Worm (Caenorhabditis elegans) whole organism, late embryonic: ENCODE data around the gene mrck-1.

Experiments
- C38D4.7 ChIP-seq: fragments of 200-800 bp; sonication (Bioruptor generic); optimal IDR thresholded peaks from 2 replicates; lab custom pipeline; 2018; ENCODE audit warnings: mild to moderate bottlenecking, missing genetic modification characterization, moderate library complexity, missing compliant biosample characterization
- K02D7.2 ChIP-seq: sonication (generic microtip); optimal IDR thresholded peaks from 2 replicates; lab custom pipeline; 2017; ENCODE audit warnings: mild to moderate bottlenecking, missing genetic modification characterization, missing compliant biosample characterization
- K09A11.1 ChIP-seq: sonication (generic microtip); optimal IDR thresholded peaks from 2 replicates; lab custom pipeline; 2017; ENCODE audit warnings: antibody characterized with exemption, mild to moderate bottlenecking, missing genetic modification characterization, missing compliant biosample characterization; ENCODE audit not compliant: insufficient read depth
- ceh-14 ChIP-seq: sonication (generic microtip); optimal IDR thresholded peaks from 2 replicates; lab custom pipeline; 2016; ENCODE audit warnings: missing genotype, missing genetic modification characterization, missing compliant biosample characterization
- ceh-2 ChIP-seq: sonication (generic microtip); optimal IDR thresholded peaks from 2 replicates; lab custom pipeline; 2016; ENCODE audit warnings: missing genotype, missing genetic modification characterization, missing compliant biosample characterization
- ceh-22 ChIP-seq: sonication (generic microtip); optimal IDR thresholded peaks from 2 replicates; lab custom pipeline; 2017; ENCODE audit warnings: missing biosample characterization, missing genetic modification characterization
- ceh-24 ChIP-seq: sonication (generic microtip); optimal IDR thresholded peaks from 2 replicates; lab custom pipeline; 2016; ENCODE audit warnings: mild to moderate bottlenecking, missing genetic modification characterization, missing compliant biosample characterization
- ceh-31 ChIP-seq: sonication (generic microtip); optimal IDR thresholded peaks from 2 replicates; lab custom pipeline; 2016; ENCODE audit warnings: missing genetic modification characterization, missing compliant biosample characterization
- dmd-4 ChIP-seq: sonication (generic microtip); optimal IDR thresholded peaks from 2 replicates; lab custom pipeline; 2016; ENCODE audit warnings: borderline replicate concordance, missing genetic modification characterization, missing compliant biosample characterization
- dve-1 ChIP-seq: sonication (generic microtip); optimal IDR thresholded peaks from 2 replicates; lab custom pipeline; 2017; ENCODE audit warnings: antibody characterized with exemption, mild to moderate bottlenecking, missing genetic modification characterization, missing compliant biosample characterization
- elt-2 ChIP-seq: sonication (generic microtip); optimal IDR thresholded peaks from 2 replicates; lab custom pipeline; 2016; ENCODE audit warnings: missing genetic modification reagents, missing genetic modification characterization, missing compliant biosample characterization
- elt-4 ChIP-seq: sonication (generic microtip); optimal IDR thresholded peaks from 2 replicates; lab custom pipeline; 2016; ENCODE audit warnings: missing genetic modification characterization, missing compliant biosample characterization
- ets-4 ChIP-seq: sonication (generic microtip); optimal IDR thresholded peaks from 2 replicates; lab custom pipeline; 2016; ENCODE audit warnings: missing genetic modification characterization, missing compliant biosample characterization
- eyg-1 ChIP-seq: sonication (generic microtip); optimal IDR thresholded peaks from 2 replicates; lab custom pipeline; 2016; ENCODE audit warnings: missing genotype, missing genetic modification characterization, missing compliant biosample characterization
- fkh-10 ChIP-seq: fragments of 150-350 bp; optimal IDR thresholded peaks from 2 replicates; lab custom pipeline; 2014; ENCODE audit warnings: missing biosample characterization, missing genetic modification reagents, missing genetic modification characterization
- hlh-13 ChIP-seq: fragments of 200-800 bp; sonication (Bioruptor generic); optimal IDR thresholded peaks from 2 replicates; lab custom pipeline; 2018; ENCODE audit warnings: mild to moderate bottlenecking, missing genetic modification characterization, missing compliant biosample characterization
- hlh-6 ChIP-seq: sonication (generic microtip); optimal IDR thresholded peaks from 2 replicates; lab custom pipeline; 2016; ENCODE audit warnings: missing genotype, missing genetic modification characterization, missing compliant biosample characterization
- hlh-8 ChIP-seq: sonication (generic microtip); optimal IDR thresholded peaks from 2 replicates; lab custom pipeline; 2016; ENCODE audit warnings: missing genotype, missing genetic modification characterization, missing compliant biosample characterization
- lim-6 ChIP-seq: sonication (generic microtip); optimal IDR thresholded peaks from 2 replicates; lab custom pipeline; 2016; ENCODE audit warnings: missing genetic modification characterization, missing compliant biosample characterization
- lin-11 ChIP-seq: fragments of 200-800 bp; sonication (Bioruptor generic); optimal IDR thresholded peaks from 2 replicates; lab custom pipeline; 2018; ENCODE audit warnings: mild to moderate bottlenecking, missing genetic modification characterization, missing compliant biosample characterization
- madf-2 ChIP-seq: sonication (generic microtip); optimal IDR thresholded peaks from 2 replicates; lab custom pipeline; 2017; ENCODE audit warnings: missing genetic modification characterization, missing compliant biosample characterization
- mec-3 ChIP-seq: sonication (generic microtip); optimal IDR thresholded peaks from 2 replicates; lab custom pipeline; 2016; ENCODE audit warnings: borderline replicate concordance, missing genetic modification characterization, missing compliant biosample characterization
- nfya-1 ChIP-seq: sonication (generic microtip); optimal IDR thresholded peaks from 2 replicates; lab custom pipeline; 2017; ENCODE audit warnings: missing genetic modification characterization, mild to moderate bottlenecking, missing compliant biosample characterization, antibody characterized with exemption, moderate library complexity
- nhr-11 ChIP-seq: fragments of 150-350 bp; optimal IDR thresholded peaks from 2 replicates; lab custom pipeline; 2014; ENCODE audit warnings: missing biosample characterization, missing genetic modification characterization
- nhr-232 ChIP-seq: sonication (generic microtip); optimal IDR thresholded peaks from 2 replicates; lab custom pipeline; 2016; ENCODE audit warnings: missing genetic modification characterization, missing compliant biosample characterization
- npax-4 ChIP-seq: sonication (generic microtip); optimal IDR thresholded peaks from 2 replicates; lab custom pipeline; 2016; ENCODE audit warnings: missing genetic modification characterization, missing compliant biosample characterization
- odd-2 ChIP-seq: sonication (generic microtip); optimal IDR thresholded peaks from 2 replicates; lab custom pipeline; 2017; ENCODE audit warnings: antibody characterized with exemption, mild to moderate bottlenecking, missing genetic modification characterization, missing compliant biosample characterization
- pha-2 ChIP-seq: sonication (generic microtip); optimal IDR thresholded peaks from 2 replicates; lab custom pipeline; 2017; ENCODE audit warnings: mild to moderate bottlenecking, missing genetic modification characterization, missing compliant biosample characterization
- pqm-1 ChIP-seq: sonication (generic microtip); optimal IDR thresholded peaks from 2 replicates; lab custom pipeline; 2016; ENCODE audit warnings: missing genetic modification characterization, missing compliant biosample characterization
- pros-1 ChIP-seq: fragments of 150-350 bp; optimal IDR thresholded peaks from 2 replicates; lab custom pipeline; 2014; ENCODE audit warnings: missing biosample characterization, missing genetic modification reagents, missing genetic modification characterization
- sox-2 ChIP-seq: fragments of 200-800 bp; sonication (Bioruptor generic); IDR thresholded peaks from 2 replicates; pipeline ENCODE4 v1.3.6; 2022; ENCODE audit warnings: missing genetic modification reagents, missing genetic modification characterization, missing compliant biosample characterization
- syd-9 ChIP-seq: sonication (generic microtip); optimal IDR thresholded peaks from 2 replicates; lab custom pipeline; 2016; ENCODE audit warnings: mild to moderate bottlenecking, missing genetic modification characterization, moderate library complexity, missing compliant biosample characterization
- tbx-2 ChIP-seq: sonication (generic microtip); optimal IDR thresholded peaks from 2 replicates; lab custom pipeline; 2016; ENCODE audit warnings: missing genetic modification characterization, missing compliant biosample characterization
- tbx-7 ChIP-seq: sonication (generic microtip); optimal IDR thresholded peaks from 2 replicates; lab custom pipeline; 2016; ENCODE audit warnings: missing genotype, missing genetic modification characterization, missing compliant biosample characterization
- ttx-3 ChIP-seq: sonication (generic microtip); optimal IDR thresholded peaks from 2 replicates; lab custom pipeline; 2016; ENCODE audit warnings: missing genetic modification reagents, missing genetic modification characterization, missing compliant biosample characterization
- unc-55 ChIP-seq: sonication (generic microtip); optimal IDR thresholded peaks from 2 replicates; lab custom pipeline; 2017; ENCODE audit warnings: missing biosample characterization, missing genetic modification reagents, missing genetic modification characterization
- zip-5 ChIP-seq: sonication (generic microtip); optimal IDR thresholded peaks from 2 replicates; lab custom pipeline; 2016; ENCODE audit warnings: missing genetic modification characterization, missing compliant biosample characterization
- ztf-16 ChIP-seq: sonication (generic microtip); optimal IDR thresholded peaks from 2 replicates; lab custom pipeline; 2017; ENCODE audit warnings: missing genetic modification characterization, missing compliant biosample characterization

Gene mrck-1

ce11 chrV:6278117-6279081 is 11.3 kb upstream of the mrck-1 start, which contains the start of gene fil-2:
Gene fil-2 (plus strand): TSS chrV:6279031.
- TF ChIP-seq ceh-2 (tag; lab: Kevin White, UChicago) (no peak), lin-11 (tag; lab: Kevin White, UChicago) (no peak), lim-6 (no peak), hlh-13 (GFP tag; lab: Kevin White, UChicago) (no peak), dve-1 (no peak), nfya-1 (no peak), dmd-4 (tag; lab: Kevin White, UChicago) (no peak), ztf-16 (tag; lab: Kevin White, UChicago) (no peak), tbx-7 (no peak), elt-4 (tag; lab: Kevin White, UChicago) (no peak), mec-3 (no peak), nhr-11 (tag; lab: Kevin White, UChicago) (no peak), npax-4 (tag; lab: Kevin White, UChicago) (no peak), zip-5 (tag; lab: Kevin White, UChicago) (no peak), syd-9 (tag; lab: Kevin White, UChicago) (no peak), C38D4.7 (GFP tag; lab: Kevin White, UChicago) (no peak), eyg-1 (tag; lab: Kevin White, UChicago) (no peak), ceh-24 (tag; lab: Kevin White, UChicago) (no peak), elt-2 (tag; lab: Kevin White, UChicago) (no peak)

ce11 chrV:6277178-6277834 is 10.2 kb upstream of the mrck-1 start:
- no peak for TF ChIP-seq madf-2 (tag; lab: Kevin White, UChicago)
- TF ChIP-seq K09A11.1 (tag; lab: Kevin White, UChicago) = no peak

- TF ChIP-seq hlh-6 (tag; lab: Kevin White, UChicago) (no peak), elt-2 (tag; lab: Kevin White, UChicago) (peak; percentile 21)
Measured at ce11 chrV:6276205-6276604, 9.1 kb upstream of the mrck-1 start, which contains the start of gene F31F7.1. Gene F31F7.1 (plus strand): TSS chrV:6276439.

- TF ChIP-seq elt-2 (tag; lab: Kevin White, UChicago) (peak; percentile 39), lin-11 (tag; lab: Kevin White, UChicago) (no peak)
Measured at ce11 chrV:6275209-6275608, 8.1 kb upstream of the mrck-1 start.

- TF ChIP-seq ceh-14 (tag; lab: Kevin White, UChicago) (no peak), sox-2 (GFP tag; lab: Robert Waterston, UW) (no peak), hlh-13 (GFP tag; lab: Kevin White, UChicago) (no peak), K02D7.2 (tag; lab: Kevin White, UChicago) (no peak), zip-5 (tag; lab: Kevin White, UChicago) (no peak), nhr-232 (tag; lab: Kevin White, UChicago) (no peak), ztf-16 (tag; lab: Kevin White, UChicago) (no peak)
Measured at ce11 chrV:6270552-6270951, 3.5 kb upstream of the mrck-1 start, which contains the start of gene F31F7.2. Gene F31F7.2 (plus strand): TSS chrV:6270852.

ce11 chrV:6270097-6270496 is 3.0 kb upstream of the mrck-1 start:
- TF ChIP-seq nhr-11 (tag; lab: Kevin White, UChicago) (no peak), pha-2 (tag; lab: Kevin White, UChicago) (peak; percentile 31), eyg-1 (tag; lab: Kevin White, UChicago) (no peak), hlh-6 (tag; lab: Kevin White, UChicago) (no peak), odd-2 (tag; lab: Kevin White, UChicago) (no peak), ztf-16 (tag; lab: Kevin White, UChicago) (no peak), fkh-10 (GFP tag; lab: Kevin White, UChicago) (no peak), pqm-1 (tag; lab: Kevin White, UChicago) (no peak), ttx-3 (tag; lab: Kevin White, UChicago) (no peak), K02D7.2 (tag; lab: Kevin White, UChicago) (no peak), ceh-31 (tag; lab: Kevin White, UChicago) (peak; percentile 6), pros-1 (tag; lab: Kevin White, UChicago) (no peak), ceh-22 (no peak), hlh-8 (tag; lab: Kevin White, UChicago) (peak; percentile 15), lim-6 (no peak), ets-4 (tag; lab: Kevin White, UChicago) (peak; percentile 12), nhr-232 (tag; lab: Kevin White, UChicago) (no peak), tbx-2 (peak; percentile 48), unc-55 (GFP tag; lab: Kevin White, UChicago) (no peak)
